Fruit fly (Drosophila melanogaster) whole organism: ENCODE measurements around the gene Npc2a.

Experiments
- CG8478 ChIP-seq: fragments of >200 bp; optimal IDR thresholded peaks from 2 replicates; lab custom pipeline; 2018; ENCODE audit warnings: inconsistent platforms
- Dll ChIP-seq: fragments of >200 bp; optimal IDR thresholded peaks from 2 replicates; lab custom pipeline; 2017
- EcR ChIP-seq, 2 experiments: fragments of >200 bp; optimal IDR thresholded peaks; 2 replicates each; lab custom pipeline; 2017; ENCODE audit warnings: missing biosample characterization in 2 of 2, missing genetic modification characterization in 2 of 2, missing genetic modification reagents in 2 of 2
- pan ChIP-seq: fragments of >200 bp; optimal IDR thresholded peaks from 2 replicates; lab custom pipeline; 2017
- psq ChIP-seq: fragments of >200 bp; optimal IDR thresholded peaks from 2 replicates; lab custom pipeline; 2017
- usp ChIP-seq: fragments of >200 bp; optimal IDR thresholded peaks from 2 replicates; lab custom pipeline; 2017; ENCODE audit warnings: missing biosample characterization, missing genetic modification characterization, mixed read lengths

dm6 chr2L:1981726-1982367, 6.2 kb upstream of the Npc2a start, which contains the start of gene CG7289:
- no peak for TF ChIP-seq Dll
- peak in 1 of 2 experiments; percentile 92 for TF ChIP-seq EcR (GFP tag; optimal IDR thresholded peaks at IDR 0.05; lab: Kevin White, UChicago)
- TF ChIP-seq usp (GFP tag; lab: Kevin White, UChicago) = no peak
- no peak for TF ChIP-seq pan (lab: Kevin White, UChicago)
- TF ChIP-seq CG8478 (lab: Kevin White, UChicago) = no peak
- TF ChIP-seq psq (lab: Kevin White, UChicago) = no peak
